Worm (Caenorhabditis elegans): ENCODE data around the gene fipr-10.
A peak's percentile ranks its signal among the peaks of the same experiment; 100 is the strongest.

DNA sequence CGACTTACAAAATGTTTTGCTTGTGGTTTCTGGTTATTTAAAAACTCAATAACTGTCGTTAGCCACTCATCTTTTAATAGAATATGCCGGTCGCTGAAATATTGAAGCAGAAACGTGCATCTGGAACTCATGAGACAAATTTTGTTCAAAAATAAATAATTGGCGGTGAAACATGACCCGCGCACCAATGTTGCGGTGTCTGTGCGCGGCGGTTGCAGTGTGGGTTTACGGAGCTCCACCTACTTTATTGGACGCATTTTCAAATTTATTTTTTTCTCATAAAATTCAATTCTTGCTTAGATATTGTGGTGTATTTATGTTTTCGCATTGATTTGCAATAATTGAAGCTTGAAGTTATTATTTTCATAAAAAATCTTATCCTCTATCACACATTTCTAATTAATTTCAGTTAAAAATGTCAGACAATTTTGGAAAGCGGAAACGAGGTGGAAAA is 16.7 kb downstream of the fipr-10 start, which contains the start of the genes rmh-2 and suds-3:
- TF ChIP-seq blmp-1 (tag; optimal IDR thresholded peaks at IDR 0.05) (no peak), unc-62 (GFP tag; optimal IDR thresholded peaks at IDR 0.05) (no peak), mab-5 (tag; optimal IDR thresholded peaks at IDR 0.05) (no peak), ztf-11 (tag; optimal IDR thresholded peaks at IDR 0.05) (no peak), unc-39 (tag; optimal IDR thresholded peaks at IDR 0.05) (no peak), nhr-28 (tag; optimal IDR thresholded peaks at IDR 0.05) (no peak), nhr-76 (tag; optimal IDR thresholded peaks at IDR 0.05) (no peak), ceh-39 (tag; optimal IDR thresholded peaks at IDR 0.05) (no peak), lsy-2 (tag; optimal IDR thresholded peaks at IDR 0.05) (peak; percentile 21), nhr-12 (tag; optimal IDR thresholded peaks at IDR 0.05) (no peak), snpc-4 (tag; optimal IDR thresholded peaks at IDR 0.05) (no peak), nhr-237 (tag; optimal IDR thresholded peaks at IDR 0.05) (no peak), elt-3 (tag; optimal IDR thresholded peaks at IDR 0.05) (no peak)
